Worm (Caenorhabditis elegans) whole organism, L2 larva: ENCODE data around the gene Y75B12B.1.

ENCODE experiments used
- C34F6.9 ChIP-seq: fragments of 150-350 bp; optimal IDR thresholded peaks from 2 replicates; lab custom pipeline; 2014; ENCODE audit warnings: missing biosample characterization, missing genetic modification characterization
- F13H6.1 ChIP-seq: sonication (generic microtip); optimal IDR thresholded peaks from 2 replicates; lab custom pipeline; 2016; ENCODE audit warnings: missing genetic modification characterization, missing compliant biosample characterization
- ZK546.5 ChIP-seq: sonication (generic microtip); optimal IDR thresholded peaks from 2 replicates; lab custom pipeline; 2017; ENCODE audit warnings: missing biosample characterization, missing genetic modification characterization
- aly-2 ChIP-seq: fragments of 150-350 bp; optimal IDR thresholded peaks from 2 replicates; lab custom pipeline; 2014; ENCODE audit warnings: missing biosample characterization, missing genetic modification characterization
- ceh-82 ChIP-seq: fragments of 150-350 bp; optimal IDR thresholded peaks from 2 replicates; lab custom pipeline; 2014; ENCODE audit warnings: missing biosample characterization, missing genetic modification characterization
- crh-2 ChIP-seq: sonication (generic microtip); optimal IDR thresholded peaks from 2 replicates; lab custom pipeline; 2017; ENCODE audit warnings: missing biosample characterization, missing genetic modification characterization
- egl-27 ChIP-seq: sonication (generic microtip); optimal IDR thresholded peaks from 3 replicates; lab custom pipeline; 2017; ENCODE audit warnings: missing biosample characterization, missing genetic modification reagents, missing genetic modification characterization
- elt-1 ChIP-seq: fragments of 150-350 bp; optimal IDR thresholded peaks from 2 replicates; lab custom pipeline; 2014; ENCODE audit warnings: missing biosample characterization, missing genetic modification characterization
- elt-3 ChIP-seq: sonication (generic microtip); optimal IDR thresholded peaks from 2 replicates; lab custom pipeline; 2017; ENCODE audit warnings: missing biosample characterization, missing genetic modification characterization
- fos-1 ChIP-seq: fragments of 150-350 bp; optimal IDR thresholded peaks from 2 replicates; lab custom pipeline; 2014; ENCODE audit warnings: missing biosample characterization, missing genetic modification characterization
- gmeb-1 ChIP-seq: fragments of 150-350 bp; optimal IDR thresholded peaks from 2 replicates; lab custom pipeline; 2014; ENCODE audit warnings: missing biosample characterization, missing genetic modification characterization
- lin-13 ChIP-seq: fragments of 150-350 bp; optimal IDR thresholded peaks from 2 replicates; lab custom pipeline; 2014; ENCODE audit warnings: missing biosample characterization, missing genetic modification reagents, missing genetic modification characterization
- lin-39 ChIP-seq: fragments of 150-350 bp; optimal IDR thresholded peaks from 2 replicates; lab custom pipeline; 2014; ENCODE audit warnings: missing biosample characterization, missing genetic modification reagents, missing genetic modification characterization
- lsy-2 ChIP-seq, 2 experiments: fragments of 150-350 bp in 1 of 2; sonication (generic microtip) in 1 of 2; optimal IDR thresholded peaks; 2 replicates each; lab custom pipeline; 2014 to 2017; ENCODE audit warnings: missing biosample characterization in 2 of 2, missing genetic modification characterization in 2 of 2
- mbf-1 ChIP-seq: sonication (generic microtip); optimal IDR thresholded peaks from 2 replicates; lab custom pipeline; 2017; ENCODE audit warnings: missing biosample characterization, missing genetic modification characterization
- mdl-1 ChIP-seq, 2 experiments: fragments of 150-350 bp in 1 of 2; sonication (generic microtip) in 1 of 2; optimal IDR thresholded peaks; 2 replicates each; lab custom pipeline; 2017; ENCODE audit warnings: missing biosample characterization in 2 of 2, missing genetic modification characterization in 2 of 2
- nhr-10 ChIP-seq: sonication (generic microtip); optimal IDR thresholded peaks from 2 replicates; lab custom pipeline; 2017; ENCODE audit warnings: missing biosample characterization, missing genetic modification characterization
- nhr-11 ChIP-seq: fragments of 150-350 bp; optimal IDR thresholded peaks from 2 replicates; lab custom pipeline; 2014; ENCODE audit warnings: missing biosample characterization, missing genetic modification characterization
- nhr-12 ChIP-seq: fragments of 150-350 bp; optimal IDR thresholded peaks from 2 replicates; lab custom pipeline; 2014; ENCODE audit warnings: missing biosample characterization, missing genetic modification characterization
- nhr-21 ChIP-seq: fragments of 150-350 bp; optimal IDR thresholded peaks from 2 replicates; lab custom pipeline; 2014; ENCODE audit warnings: missing biosample characterization, missing genetic modification characterization
- nhr-23 ChIP-seq: fragments of 150-350 bp; optimal IDR thresholded peaks from 2 replicates; lab custom pipeline; 2014; ENCODE audit warnings: missing biosample characterization, missing genetic modification reagents, missing genetic modification characterization
- nhr-25 ChIP-seq: fragments of 150-350 bp; sonication (generic microtip); optimal IDR thresholded peaks from 3 replicates; lab custom pipeline; 2014; ENCODE audit warnings: missing biosample characterization, missing genetic modification characterization
- nhr-6 ChIP-seq: fragments of 150-350 bp; optimal IDR thresholded peaks from 2 replicates; lab custom pipeline; 2014; ENCODE audit warnings: missing biosample characterization, missing genetic modification characterization
- nhr-77 ChIP-seq: fragments of 150-350 bp; optimal IDR thresholded peaks from 2 replicates; lab custom pipeline; 2014; ENCODE audit warnings: missing biosample characterization, missing genetic modification characterization
- peb-1 ChIP-seq: fragments of 150-350 bp; optimal IDR thresholded peaks from 2 replicates; lab custom pipeline; 2014; ENCODE audit warnings: missing biosample characterization, missing genetic modification characterization
- sem-4 ChIP-seq: fragments of 150-350 bp; optimal IDR thresholded peaks from 2 replicates; lab custom pipeline; 2014; ENCODE audit warnings: missing biosample characterization, missing genetic modification reagents, missing genetic modification characterization
- skn-1 ChIP-seq: sonication (generic microtip); optimal IDR thresholded peaks from 2 replicates; lab custom pipeline; 2017; ENCODE audit warnings: missing biosample characterization, missing genetic modification characterization
- sma-9 ChIP-seq, 2 experiments: fragments of 150-350 bp in 1 of 2; sonication (generic microtip) in 1 of 2; optimal IDR thresholded peaks; 2 replicates each; lab custom pipeline; 2014 to 2016; ENCODE audit warnings: missing genetic modification characterization in 2 of 2, mild to moderate bottlenecking in 1 of 2, missing biosample characterization in 1 of 2, missing compliant biosample characterization in 1 of 2, missing genetic modification reagents in 1 of 2, moderate library complexity in 1 of 2
- snpc-4 ChIP-seq: fragments of 150-350 bp; optimal IDR thresholded peaks from 2 replicates; lab custom pipeline; 2014; ENCODE audit warnings: missing biosample characterization, missing genetic modification characterization
- unc-39 ChIP-seq: fragments of 150-350 bp; optimal IDR thresholded peaks from 2 replicates; lab custom pipeline; 2014; ENCODE audit warnings: missing biosample characterization, missing genetic modification characterization
- zag-1 ChIP-seq: fragments of 150-350 bp; optimal IDR thresholded peaks from 2 replicates; lab custom pipeline; 2014; ENCODE audit warnings: missing biosample characterization, missing genetic modification characterization
- ztf-1 ChIP-seq: fragments of 200-800 bp; sonication (Bioruptor generic); conservative IDR thresholded peaks from 2 replicates; pipeline ENCODE4 v1.3.6; 2022; ENCODE audit warnings: missing genetic modification characterization, missing compliant biosample characterization
- ztf-11 ChIP-seq: sonication (generic microtip); optimal IDR thresholded peaks from 2 replicates; lab custom pipeline; 2017; ENCODE audit warnings: missing biosample characterization, missing genetic modification characterization

The Y75B12B.1 gene

DNA sequence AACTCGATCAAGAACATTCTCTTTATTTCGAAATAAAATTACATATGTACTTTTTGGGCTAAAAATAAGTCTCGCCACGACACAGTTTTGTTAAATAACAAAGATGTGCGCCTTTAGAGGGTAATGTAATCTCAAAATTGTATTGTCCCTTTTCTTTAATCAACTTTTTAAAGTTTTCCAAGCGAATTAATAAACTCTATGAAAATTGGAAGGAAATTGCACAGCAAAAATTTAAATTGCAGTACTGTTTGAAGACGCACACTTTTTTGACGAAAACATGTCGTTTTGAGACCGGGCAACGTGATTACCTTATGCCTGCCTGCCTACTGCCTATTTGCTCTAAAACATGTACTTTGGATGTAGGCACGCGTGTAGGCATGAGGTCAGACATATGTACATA lies 7.5 kb downstream of the Y75B12B.1 start:
- TF ChIP-seq sma-9 (GFP tag; optimal IDR thresholded peaks at IDR 0.05; lab: Kevin White, UChicago) = no peak
- no peak for TF ChIP-seq sma-9 (tag; optimal IDR thresholded peaks at IDR 0.05; lab: Kevin White, UChicago)
- no peak for TF ChIP-seq ZK546.5 (tag; lab: Kevin White, UChicago)
- TF ChIP-seq elt-1 (tag; lab: Kevin White, UChicago) = no peak
- TF ChIP-seq lin-39 (tag; lab: Kevin White, UChicago) = no peak
- TF ChIP-seq nhr-25 (tag; lab: Kevin White, UChicago) = no peak
- TF ChIP-seq nhr-21 (tag; lab: Kevin White, UChicago) = no peak

DNA sequence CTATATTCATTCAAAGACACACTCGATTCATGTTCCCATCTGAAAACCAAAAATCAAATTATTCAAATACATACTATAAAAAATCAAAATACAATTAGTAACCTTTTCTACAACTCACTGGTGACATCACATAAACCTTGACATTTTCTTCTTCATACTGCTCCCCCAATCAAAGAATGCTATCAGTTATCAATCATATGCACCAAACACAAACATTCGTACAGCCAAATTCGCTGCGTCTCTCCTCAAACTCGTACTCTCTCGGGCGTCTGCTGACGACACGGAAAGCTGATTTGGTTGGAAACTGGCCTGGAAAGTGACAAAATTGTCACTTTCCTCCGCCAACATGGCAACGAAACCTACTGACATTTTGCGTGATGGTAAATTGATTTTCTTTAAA lies 7.9 kb downstream of the Y75B12B.1 start, which contains the start of gene plc-2:
Gene plc-2 (plus strand): TSS at position 196 of the 400 bp plus-strand sequence.
- no peak for TF ChIP-seq nhr-21 (tag; lab: Kevin White, UChicago)
- no peak for TF ChIP-seq nhr-10 (tag; lab: Kevin White, UChicago)
- TF ChIP-seq crh-2 = peak; percentile 18
- TF ChIP-seq elt-1 (tag; lab: Kevin White, UChicago) = no peak
- peak; percentile 76 for TF ChIP-seq fos-1
- TF ChIP-seq aly-2 = no peak
- no peak for TF ChIP-seq ztf-1 (GFP tag; lab: Robert Waterston, UW)

DNA sequence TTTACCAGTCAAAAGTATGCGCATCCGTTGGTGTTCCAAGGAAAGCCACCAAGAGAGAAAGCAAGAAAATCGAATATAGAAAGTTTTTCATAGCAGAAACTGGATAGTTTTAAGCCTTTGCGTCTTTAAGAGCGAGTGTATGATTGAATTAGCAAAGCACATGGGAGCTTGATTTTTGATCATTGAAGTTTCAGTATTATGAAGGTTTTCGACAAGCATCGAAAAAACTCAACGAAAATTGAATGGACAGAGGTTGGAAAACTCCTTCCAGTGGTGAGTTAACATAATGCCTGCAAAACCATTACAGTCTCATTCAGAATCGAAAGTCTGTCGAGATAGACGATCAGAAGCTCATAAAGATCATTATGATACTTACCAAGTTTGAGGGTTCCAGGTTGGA lies 9.4 kb downstream of the Y75B12B.1 start, which contains the start of gene Y75B12B.13:
Gene Y75B12B.13 (minus strand): TSS at position 101 of the 400 bp plus-strand sequence.
- TF ChIP-seq sma-9 (GFP tag; optimal IDR thresholded peaks at IDR 0.05; lab: Kevin White, UChicago) (no peak), sma-9 (tag; optimal IDR thresholded peaks at IDR 0.05; lab: Kevin White, UChicago) (no peak), zag-1 (tag; lab: Kevin White, UChicago) (no peak), nhr-21 (tag; lab: Kevin White, UChicago) (no peak), skn-1 (tag; lab: Kevin White, UChicago) (no peak), mdl-1 (tag; optimal IDR thresholded peaks at IDR 0.05; lab: Kevin White, UChicago) (no peak), gmeb-1 (no peak), sem-4 (tag; lab: Kevin White, UChicago) (no peak), lin-39 (tag; lab: Kevin White, UChicago) (no peak), unc-39 (no peak), ceh-82 (tag; lab: Kevin White, UChicago) (no peak)

DNA sequence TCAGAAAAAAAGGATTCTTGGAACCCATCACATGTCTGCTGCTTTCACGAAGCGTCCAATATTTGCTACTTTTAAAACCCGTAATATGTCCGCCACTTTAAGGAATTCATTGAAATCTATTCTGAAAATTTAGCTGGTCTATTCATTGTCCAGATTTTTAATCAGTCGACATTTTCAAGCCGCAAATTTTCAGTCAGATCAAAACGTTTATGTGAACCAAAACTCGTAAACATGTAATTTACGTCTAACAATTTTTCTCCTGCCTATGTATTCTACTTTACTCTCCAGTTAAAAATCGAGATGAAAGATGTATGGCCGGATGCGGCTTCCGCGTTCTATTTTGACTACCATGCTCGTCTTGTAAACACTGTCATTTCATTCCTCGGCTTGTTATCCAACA lies 13.5 kb downstream of the Y75B12B.1 start, which contains the start of gene srw-1:
Gene srw-1 (plus strand): TSS at position 301 of the 400 bp plus-strand sequence.
- no peak for TF ChIP-seq nhr-11 (tag; lab: Kevin White, UChicago)
- no peak for TF ChIP-seq snpc-4
- no peak for TF ChIP-seq ztf-11 (tag; lab: Kevin White, UChicago)
- TF ChIP-seq F13H6.1 (tag; lab: Kevin White, UChicago) = no peak
- TF ChIP-seq nhr-23 = no peak
- TF ChIP-seq nhr-21 (tag; lab: Kevin White, UChicago) = no peak
- TF ChIP-seq lsy-2 (tag; optimal IDR thresholded peaks at IDR 0.05; lab: Kevin White, UChicago) = no peak
- no peak for TF ChIP-seq unc-39
- no peak for TF ChIP-seq nhr-6 (tag; lab: Kevin White, UChicago)
- TF ChIP-seq zag-1 (tag; lab: Kevin White, UChicago) = no peak
- TF ChIP-seq aly-2 = no peak
- TF ChIP-seq elt-3 (tag; lab: Kevin White, UChicago) = no peak
- TF ChIP-seq C34F6.9 = no peak
- TF ChIP-seq egl-27 (tag; lab: Kevin White, UChicago) = no peak

DNA sequence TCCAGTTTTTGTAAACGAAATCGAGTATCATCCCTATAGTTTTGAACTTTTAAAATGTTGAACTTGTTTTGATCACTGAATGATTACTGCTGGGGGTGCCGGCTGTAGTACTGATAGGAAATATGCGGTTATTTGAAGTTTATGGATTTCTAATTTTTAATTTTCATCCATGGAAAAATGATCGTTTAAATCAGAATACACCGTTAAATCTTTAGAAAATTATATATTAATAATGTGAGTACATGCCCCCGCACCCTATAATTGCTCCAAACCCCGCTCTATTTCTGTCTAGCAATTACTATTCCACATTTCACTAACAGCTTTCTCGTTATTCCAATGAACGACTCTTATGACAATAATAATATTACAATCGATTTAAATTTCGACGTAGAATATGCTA lies 15.3 kb downstream of the Y75B12B.1 start, which contains the start of gene Y75B12B.10:
Gene Y75B12B.10 (plus strand): TSS at position 301 of the 400 bp plus-strand sequence.
- no peak for TF ChIP-seq ceh-82 (tag; lab: Kevin White, UChicago)
- TF ChIP-seq nhr-77 (tag; lab: Kevin White, UChicago) = no peak
- no peak for TF ChIP-seq mbf-1
- TF ChIP-seq lin-13 = no peak
- TF ChIP-seq mdl-1 (tag; optimal IDR thresholded peaks at IDR 0.05; lab: Kevin White, UChicago) = no peak
- TF ChIP-seq unc-39 = no peak
- TF ChIP-seq nhr-12 (tag; lab: Kevin White, UChicago) = no peak
- TF ChIP-seq nhr-23 = no peak
- TF ChIP-seq peb-1 (tag; lab: Kevin White, UChicago) = no peak
- no peak for TF ChIP-seq gmeb-1
- TF ChIP-seq fos-1 = no peak
- TF ChIP-seq elt-1 (tag; lab: Kevin White, UChicago) = no peak
- no peak for TF ChIP-seq ZK546.5 (tag; lab: Kevin White, UChicago)
- no peak for TF ChIP-seq lsy-2 (tag; optimal IDR thresholded peaks at IDR 0.05; lab: Kevin White, UChicago)
